Worm (Caenorhabditis elegans): ENCODE data around the gene mup-2.

mup-2 gene

ce11 chrX:6412575-6412974 lies 2.5 kb upstream of the mup-2 start, which contains the start of gene T22E5.1:
T22E5.1 (plus strand) TSS chrX:6412875.
- TF ChIP-seq ZK546.5 (tag; optimal IDR thresholded peaks at IDR 0.05) (no peak), sma-3 (GFP tag; optimal IDR thresholded peaks at IDR 0.05) (no peak), nhr-129 (tag; optimal IDR thresholded peaks at IDR 0.05) (no peak), nhr-12 (tag; optimal IDR thresholded peaks at IDR 0.05) (no peak), mbf-1 (tag; optimal IDR thresholded peaks at IDR 0.05) (no peak), unc-62 (GFP tag; optimal IDR thresholded peaks at IDR 0.05) (no peak), fos-1 (tag; optimal IDR thresholded peaks at IDR 0.05) (no peak), nhr-25 (tag; optimal IDR thresholded peaks at IDR 0.05) (no peak), unc-55 (GFP tag; optimal IDR thresholded peaks at IDR 0.05) (no peak), Y55F3AM.14 (GFP tag; optimal IDR thresholded peaks at IDR 0.05) (no peak), ama-1 (optimal IDR thresholded peaks at IDR 0.05) (no peak), mdl-1 (tag; optimal IDR thresholded peaks at IDR 0.05) (no peak), aly-2 (tag; optimal IDR thresholded peaks at IDR 0.05) (no peak), snpc-4 (tag; optimal IDR thresholded peaks at IDR 0.05) (no peak), sma-9 (GFP tag; optimal IDR thresholded peaks at IDR 0.05) (no peak), sma-9 (tag; optimal IDR thresholded peaks at IDR 0.05) (no peak), F13H6.1 (tag; optimal IDR thresholded peaks at IDR 0.05) (no peak), ztf-1 (GFP tag; conservative IDR thresholded peaks at IDR 0.05) (no peak), zag-1 (tag; optimal IDR thresholded peaks at IDR 0.05) (no peak), lsy-2 (tag; optimal IDR thresholded peaks at IDR 0.05) (no peak)

- TF ChIP-seq ztf-4 (tag; optimal IDR thresholded peaks at IDR 0.05) (no peak), nhr-12 (tag; optimal IDR thresholded peaks at IDR 0.05) (no peak), unc-39 (tag; optimal IDR thresholded peaks at IDR 0.05) (no peak), mbf-1 (tag; optimal IDR thresholded peaks at IDR 0.05) (no peak), aly-2 (tag; optimal IDR thresholded peaks at IDR 0.05) (no peak), elt-3 (tag; optimal IDR thresholded peaks at IDR 0.05) (no peak), lsy-2 (tag; optimal IDR thresholded peaks at IDR 0.05) (no peak), alr-1 (tag; optimal IDR thresholded peaks at IDR 0.05) (no peak), snpc-4 (tag; optimal IDR thresholded peaks at IDR 0.05) (no peak), F13H6.1 (tag; optimal IDR thresholded peaks at IDR 0.05) (no peak), sem-4 (tag; optimal IDR thresholded peaks at IDR 0.05) (no peak), lin-11 (tag; optimal IDR thresholded peaks at IDR 0.05) (no peak)
Measured at ce11 chrX:6408713-6409112, 1.3 kb downstream of the mup-2 start.

- TF ChIP-seq sma-3 (GFP tag; optimal IDR thresholded peaks at IDR 0.05): no peak
- TF ChIP-seq skn-1 (tag; optimal IDR thresholded peaks at IDR 0.05): peak; percentile 90
- TF ChIP-seq lin-13 (GFP tag; optimal IDR thresholded peaks at IDR 0.05): no peak
- TF ChIP-seq fos-1 (tag; optimal IDR thresholded peaks at IDR 0.05): peak; percentile 23
- TF ChIP-seq ztf-11 (tag; optimal IDR thresholded peaks at IDR 0.05): no peak
- TF ChIP-seq lsy-2 (tag; optimal IDR thresholded peaks at IDR 0.05): peak in 1 of 2 experiments; percentile 13
Measured at ce11 chrX:6408286-6408685, 1.7 kb downstream of the mup-2 start.

ce11 chrX:6407805-6408204 lies 2.2 kb downstream of the mup-2 start:
- TF ChIP-seq ceh-82 (tag; optimal IDR thresholded peaks at IDR 0.05) (no peak), elt-3 (tag; optimal IDR thresholded peaks at IDR 0.05) (no peak), mbf-1 (tag; optimal IDR thresholded peaks at IDR 0.05) (no peak), ztf-11 (tag; optimal IDR thresholded peaks at IDR 0.05) (no peak), egl-27 (tag; optimal IDR thresholded peaks at IDR 0.05) (no peak), aly-2 (tag; optimal IDR thresholded peaks at IDR 0.05) (no peak), lin-11 (tag; optimal IDR thresholded peaks at IDR 0.05) (no peak), sma-9 (GFP tag; optimal IDR thresholded peaks at IDR 0.05) (no peak), sma-9 (tag; optimal IDR thresholded peaks at IDR 0.05) (no peak), alr-1 (tag; optimal IDR thresholded peaks at IDR 0.05) (no peak), ztf-4 (tag; optimal IDR thresholded peaks at IDR 0.05) (no peak), lin-13 (GFP tag; optimal IDR thresholded peaks at IDR 0.05) (no peak)

- TF ChIP-seq R02D3.7 (tag; optimal IDR thresholded peaks at IDR 0.05) (no peak), snpc-4 (tag; optimal IDR thresholded peaks at IDR 0.05) (no peak), elt-3 (tag; optimal IDR thresholded peaks at IDR 0.05) (no peak), nhr-25 (tag; optimal IDR thresholded peaks at IDR 0.05) (no peak), nhr-21 (tag; optimal IDR thresholded peaks at IDR 0.05) (no peak), nhr-237 (tag; optimal IDR thresholded peaks at IDR 0.05) (no peak), egl-27 (tag; optimal IDR thresholded peaks at IDR 0.05) (no peak), nhr-10 (tag; optimal IDR thresholded peaks at IDR 0.05) (no peak), nhr-129 (tag; optimal IDR thresholded peaks at IDR 0.05) (no peak)
Measured at ce11 chrX:6405905-6406304, 4.1 kb downstream of the mup-2 start.
